Worm (Caenorhabditis elegans): ENCODE results near the gene catp-3.

ce11 chrV:8055170-8055569 lies 20.6 kb upstream of the catp-3 start:
- TF ChIP-seq skn-1 (tag; optimal IDR thresholded peaks at IDR 0.05) (no peak), zag-1 (tag; optimal IDR thresholded peaks at IDR 0.05) (no peak)
